Worm (Caenorhabditis elegans) whole organism, early embryonic: ENCODE results near the gene D1005.2.
"Not testable (repeated sequence)": the region's sequence is repeated elsewhere in the genome, so short reads cannot be mapped to it uniquely, and the experiment has no call there.

ENCODE experiments used
- B0310.2 ChIP-seq: sonication (generic microtip); optimal IDR thresholded peaks from 2 replicates; lab custom pipeline; 2016; ENCODE audit warnings: mild to moderate bottlenecking, missing genetic modification characterization, missing compliant biosample characterization
- F13C5.2 ChIP-seq: sonication (generic microtip); optimal IDR thresholded peaks from 2 replicates; lab custom pipeline; 2017; ENCODE audit warnings: mild to moderate bottlenecking, missing genetic modification characterization, inconsistent platforms, missing compliant biosample characterization
- aly-1 ChIP-seq: sonication (generic microtip); optimal IDR thresholded peaks from 2 replicates; lab custom pipeline; 2016; ENCODE audit warnings: missing genetic modification characterization, missing compliant biosample characterization
- ama-1 ChIP-seq: fragments of 150-350 bp; optimal IDR thresholded peaks from 2 replicates; lab custom pipeline; 2014
- ceh-13 ChIP-seq: fragments of 200-800 bp; sonication (Bioruptor generic); optimal IDR thresholded peaks from 2 replicates; lab custom pipeline; 2018; ENCODE audit warnings: mild to moderate bottlenecking, missing genetic modification characterization, missing compliant biosample characterization
- ceh-36 ChIP-seq: sonication (generic microtip); optimal IDR thresholded peaks from 2 replicates; lab custom pipeline; 2016; ENCODE audit warnings: missing genetic modification characterization, inconsistent platforms, missing compliant biosample characterization
- ets-7 ChIP-seq: sonication (generic microtip); optimal IDR thresholded peaks from 2 replicates; lab custom pipeline; 2016; ENCODE audit warnings: missing genotype, missing genetic modification characterization, missing compliant biosample characterization
- flt-1 ChIP-seq: fragments of 200-800 bp; sonication (Bioruptor generic); IDR thresholded peaks from 2 replicates; pipeline ENCODE4 v1.3.6; 2022; ENCODE audit warnings: missing genetic modification characterization, missing compliant biosample characterization
- hmbx-1 ChIP-seq: sonication (generic microtip); optimal IDR thresholded peaks from 2 replicates; lab custom pipeline; 2016; ENCODE audit warnings: mild to moderate bottlenecking, missing genetic modification characterization, missing compliant biosample characterization
- hmg-4 ChIP-seq: fragments of 200-800 bp; sonication (Bioruptor generic); optimal IDR thresholded peaks from 2 replicates; lab custom pipeline; 2018; ENCODE audit warnings: mild to moderate bottlenecking, missing genetic modification characterization, missing compliant biosample characterization
- hnd-1 ChIP-seq: sonication (generic microtip); optimal IDR thresholded peaks from 2 replicates; lab custom pipeline; 2016; ENCODE audit warnings: missing genetic modification characterization, missing compliant biosample characterization
- pes-1 ChIP-seq: fragments of 200-800 bp; sonication (Bioruptor generic); IDR thresholded peaks from 2 replicates; pipeline ENCODE4 v1.3.6; 2022; ENCODE audit warnings: missing genetic modification reagents, missing genetic modification characterization, missing compliant biosample characterization
- scrt-1 ChIP-seq: fragments of 200-800 bp; sonication (Bioruptor generic); IDR thresholded peaks from 2 replicates; pipeline ENCODE4 v1.3.6; 2022; ENCODE audit warnings: missing genetic modification characterization, missing compliant biosample characterization
- sea-1 ChIP-seq: fragments of 200-800 bp; sonication (Bioruptor generic); conservative IDR thresholded peaks from 2 replicates; pipeline ENCODE4 v1.3.6; 2022; ENCODE audit warnings: missing genetic modification characterization, missing compliant biosample characterization
- tbx-11 ChIP-seq: fragments of 200-800 bp; sonication (Bioruptor generic); IDR thresholded peaks from 2 replicates; pipeline ENCODE4 v1.3.6; 2022; ENCODE audit warnings: missing genetic modification characterization, missing compliant biosample characterization
- tbx-37 ChIP-seq: fragments of 200-800 bp; sonication (Bioruptor generic); conservative IDR thresholded peaks from 2 replicates; pipeline ENCODE4 v1.3.6; 2022; ENCODE audit warnings: missing genetic modification reagents, missing genetic modification characterization, missing compliant biosample characterization
- tra-4 ChIP-seq: sonication (generic microtip); optimal IDR thresholded peaks from 2 replicates; lab custom pipeline; 2017; ENCODE audit warnings: missing genetic modification characterization, missing compliant biosample characterization

D1005.2 gene

ce11 chrX:1424509-1424908 is 34.3 kb upstream of the D1005.2 start, which contains the start of gene F19G12.3:
Gene F19G12.3 (plus strand): TSS chrX:1424809.
- no peak for TF ChIP-seq scrt-1
- TF ChIP-seq hmbx-1: no peak
- TF ChIP-seq tra-4: no peak
- TF ChIP-seq flt-1: no peak
- no peak for TF ChIP-seq hnd-1
- TF ChIP-seq tbx-11 (GFP tag; lab: Robert Waterston, UW): no peak
- no peak for TF ChIP-seq hmg-4
- TF ChIP-seq pes-1 (GFP tag; lab: Robert Waterston, UW): no peak
- TF ChIP-seq B0310.2 (tag; lab: Kevin White, UChicago): no peak

- TF ChIP-seq ets-7 (tag; lab: Kevin White, UChicago) (no peak), hnd-1 (no peak), tra-4 (no peak), ceh-36 (tag; lab: Kevin White, UChicago) (no peak), scrt-1 (no peak), F13C5.2 (tag; lab: Kevin White, UChicago) (no peak), ceh-13 (GFP tag; lab: Kevin White, UChicago) (no peak), hmg-4 (no peak), hmbx-1 (no peak), tbx-37 (GFP tag; lab: Robert Waterston, UW) (no peak), sea-1 (GFP tag; lab: Robert Waterston, UW) (no peak), aly-1 (tag; lab: Kevin White, UChicago) (no peak), B0310.2 (tag; lab: Kevin White, UChicago) (no peak), flt-1 (no peak), ama-1 (lab: Kevin White, UChicago) (no peak), tbx-11 (GFP tag; lab: Robert Waterston, UW) (no peak), pes-1 (GFP tag; lab: Robert Waterston, UW) (no peak)
These were observed 32.4 kb upstream of the D1005.2 start, which contains the start of gene F19G12.11 for ce11 chrX:1426425-1426824. Gene F19G12.11 (minus strand): TSS chrX:1426525.

- not testable (repeated sequence) for TF ChIP-seq F13C5.2 (tag; lab: Kevin White, UChicago); scrt-1; pes-1 (GFP tag; lab: Robert Waterston, UW)
These were observed 28.1 kb upstream of the D1005.2 start, which contains the start of gene F19G12.1 for ce11 chrX:1430707-1431106. Gene F19G12.1 (plus strand): TSS chrX:1431007.

ce11 chrX:1437097-1437496 is 21.7 kb upstream of the D1005.2 start:
- TF ChIP-seq ceh-13 (GFP tag; lab: Kevin White, UChicago) (no peak), ceh-36 (tag; lab: Kevin White, UChicago) (no peak), tbx-37 (GFP tag; lab: Robert Waterston, UW) (no peak), ama-1 (lab: Kevin White, UChicago) (no peak), pes-1 (GFP tag; lab: Robert Waterston, UW) (no peak), F13C5.2 (tag; lab: Kevin White, UChicago) (no peak)

- no peak for TF ChIP-seq F13C5.2 (tag; lab: Kevin White, UChicago)
- TF ChIP-seq ama-1 (lab: Kevin White, UChicago): no peak
- no peak for TF ChIP-seq hmbx-1
- TF ChIP-seq flt-1: no peak
- no peak for TF ChIP-seq scrt-1
- TF ChIP-seq tbx-37 (GFP tag; lab: Robert Waterston, UW): no peak
- TF ChIP-seq pes-1 (GFP tag; lab: Robert Waterston, UW): no peak
- no peak for TF ChIP-seq tra-4
- no peak for TF ChIP-seq aly-1 (tag; lab: Kevin White, UChicago)
- TF ChIP-seq ets-7 (tag; lab: Kevin White, UChicago): no peak
- TF ChIP-seq tbx-11 (GFP tag; lab: Robert Waterston, UW): no peak
- no peak for TF ChIP-seq ceh-36 (tag; lab: Kevin White, UChicago)
These were observed 19.9 kb upstream of the D1005.2 start for ce11 chrX:1438925-1439324.

ce11 chrX:1440161-1440560 is 18.7 kb upstream of the D1005.2 start, which contains the start of gene sedl-1:
Gene sedl-1 (minus strand): TSS chrX:1440261.
- TF ChIP-seq F13C5.2 (tag; lab: Kevin White, UChicago) (no peak), ets-7 (tag; lab: Kevin White, UChicago) (no peak), sea-1 (GFP tag; lab: Robert Waterston, UW) (no peak), pes-1 (GFP tag; lab: Robert Waterston, UW) (no peak), scrt-1 (no peak), tbx-11 (GFP tag; lab: Robert Waterston, UW) (no peak), ama-1 (lab: Kevin White, UChicago) (no peak), hnd-1 (no peak), B0310.2 (tag; lab: Kevin White, UChicago) (no peak), ceh-13 (GFP tag; lab: Kevin White, UChicago) (no peak), aly-1 (tag; lab: Kevin White, UChicago) (no peak), tbx-37 (GFP tag; lab: Robert Waterston, UW) (no peak), ceh-36 (tag; lab: Kevin White, UChicago) (no peak), hmg-4 (no peak), flt-1 (no peak), hmbx-1 (no peak), tra-4 (no peak)

- TF ChIP-seq aly-1 (tag; lab: Kevin White, UChicago) (no peak), sea-1 (GFP tag; lab: Robert Waterston, UW) (no peak), ama-1 (lab: Kevin White, UChicago) (no peak), tbx-11 (GFP tag; lab: Robert Waterston, UW) (no peak), hmg-4 (no peak), B0310.2 (tag; lab: Kevin White, UChicago) (no peak), ets-7 (tag; lab: Kevin White, UChicago) (no peak), scrt-1 (no peak), ceh-13 (GFP tag; lab: Kevin White, UChicago) (no peak)
These were observed 17.1 kb upstream of the D1005.2 start for ce11 chrX:1441602-1442183.
